Worm (Caenorhabditis elegans): ENCODE data around the gene srab-9.

DNA sequence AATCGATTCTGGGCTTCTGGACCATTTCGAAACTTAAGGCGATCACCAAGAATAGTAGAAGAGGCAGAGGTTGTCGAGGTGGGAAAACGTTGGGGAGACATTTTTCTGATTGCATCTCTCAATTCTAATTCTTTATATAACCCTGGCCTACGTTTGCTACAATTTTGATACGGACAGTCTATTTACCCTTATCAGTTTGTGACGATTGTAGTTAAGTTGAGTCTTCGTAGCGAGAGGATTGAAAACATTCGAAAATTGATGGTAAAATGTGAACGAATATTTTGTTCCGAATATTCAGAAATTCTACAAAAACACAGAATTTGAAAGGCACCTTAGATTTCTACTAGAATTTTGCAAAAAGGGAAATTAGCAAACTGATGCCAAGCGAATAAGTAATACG is 13.4 kb downstream of the srab-9 start, which contains the start of gene Y73C8C.10:
- TF ChIP-seq pqm-1 (tag; optimal IDR thresholded peaks at IDR 0.05) = no peak
- no peak for TF ChIP-seq ama-1 (optimal IDR thresholded peaks at IDR 0.05)
- no peak for TF ChIP-seq fkh-10 (GFP tag; optimal IDR thresholded peaks at IDR 0.05)
- no peak for TF ChIP-seq nfya-1 (tag; optimal IDR thresholded peaks at IDR 0.05)
